Fruit fly (Drosophila melanogaster) whole organism, embryonic: Measurements from ENCODE around the gene rut.
A peak's percentile ranks its signal among the peaks of the same experiment; 100 is the strongest.

Experiments
- CG10209 ChIP-seq: fragments of 200-800 bp; sonication (Bioruptor generic); optimal IDR thresholded peaks from 3 replicates; lab custom pipeline; 2017; ENCODE audit warnings: missing biosample characterization, mild to moderate bottlenecking, missing genetic modification characterization, missing genetic modification reagents
- CG11093 ChIP-seq: fragments of 200-800 bp; sonication (Bioruptor generic); IDR thresholded peaks from 3 replicates; pipeline ENCODE4 v1.3.6; 2022; ENCODE audit warnings: missing biosample characterization, missing genetic modification characterization
- CG11247 ChIP-seq: fragments of 200-800 bp; sonication (Bioruptor generic); IDR thresholded peaks from 2 replicates; pipeline ENCODE4 v1.3.6; 2022; ENCODE audit warnings: missing biosample characterization, missing genetic modification characterization
- CG12104 ChIP-seq: fragments of 200-800 bp; sonication (Bioruptor generic); optimal IDR thresholded peaks from 3 replicates; lab custom pipeline; 2016; ENCODE audit warnings: missing biosample characterization, missing genetic modification characterization
- CG12769 ChIP-seq: fragments of 200-800 bp; sonication (Bioruptor generic); optimal IDR thresholded peaks from 2 replicates; lab custom pipeline; 2019; ENCODE audit warnings: missing biosample characterization, mild to moderate bottlenecking, missing genetic modification characterization, moderate library complexity
- CG13287 ChIP-seq: fragments of 200-800 bp; sonication (Bioruptor generic); IDR thresholded peaks from 2 replicates; pipeline ENCODE4 v1.3.6; 2022; ENCODE audit warnings: missing biosample characterization, missing genetic modification characterization; ENCODE audit not compliant: partially characterized antibody
- CG14014 ChIP-seq: fragments of 200-800 bp; sonication (Bioruptor generic); IDR thresholded peaks from 2 replicates; pipeline ENCODE4 v1.3.6; 2022; ENCODE audit warnings: missing biosample characterization, missing genetic modification characterization
- CG14441 ChIP-seq: fragments of 200-800 bp; sonication (Bioruptor generic); IDR thresholded peaks from 2 replicates; pipeline ENCODE4 v1.3.6; 2022; ENCODE audit warnings: missing biosample characterization, missing genetic modification characterization
- CG15479 ChIP-seq: fragments of 200-800 bp; sonication (Bioruptor generic); optimal IDR thresholded peaks from 3 replicates; lab custom pipeline; 2019; ENCODE audit warnings: missing biosample characterization, mild to moderate bottlenecking, missing genetic modification characterization, moderate library complexity
- CG15601 ChIP-seq: fragments of 200-800 bp; sonication (Bioruptor generic); optimal IDR thresholded peaks from 3 replicates; lab custom pipeline; 2019; ENCODE audit warnings: missing biosample characterization, mild to moderate bottlenecking, missing genetic modification characterization, moderate library complexity
- CG16815 ChIP-seq: fragments of 200-800 bp; sonication (Bioruptor generic); optimal IDR thresholded peaks from 3 replicates; lab custom pipeline; 2017; ENCODE audit warnings: missing biosample characterization, mild to moderate bottlenecking, missing genetic modification characterization
- CG17802 ChIP-seq: fragments of 200-800 bp; sonication (Bioruptor generic); optimal IDR thresholded peaks from 2 replicates; lab custom pipeline; 2018; ENCODE audit warnings: missing biosample characterization, mild to moderate bottlenecking, missing genetic modification characterization, moderate library complexity
- CG31388 ChIP-seq: fragments of 200-800 bp; sonication (Bioruptor generic); optimal IDR thresholded peaks from 2 replicates; lab custom pipeline; 2016; ENCODE audit warnings: missing biosample characterization, missing genetic modification characterization
- CG32772 ChIP-seq: fragments of 200-800 bp; sonication (Bioruptor generic); IDR thresholded peaks from 2 replicates; pipeline ENCODE4 v1.3.6; 2022; ENCODE audit warnings: missing biosample characterization, missing genetic modification characterization
- CG33213 ChIP-seq: fragments of 200-800 bp; sonication (Bioruptor generic); optimal IDR thresholded peaks from 3 replicates; lab custom pipeline; 2016; ENCODE audit warnings: missing biosample characterization, missing genetic modification characterization
- CG4707 ChIP-seq: fragments of 200-800 bp; sonication (Bioruptor generic); optimal IDR thresholded peaks from 2 replicates; lab custom pipeline; 2018; ENCODE audit warnings: missing biosample characterization, mild to moderate bottlenecking, missing genetic modification characterization, moderate library complexity
- CG5953 ChIP-seq: fragments of 200-800 bp; sonication (Bioruptor generic); IDR thresholded peaks from 2 replicates; pipeline ENCODE4 v1.3.6; 2022; ENCODE audit warnings: missing biosample characterization, missing genetic modification characterization
- CG6175 ChIP-seq: fragments of 200-800 bp; sonication (Bioruptor generic); IDR thresholded peaks from 3 replicates; pipeline ENCODE4 v1.3.6; 2022; ENCODE audit warnings: missing biosample characterization, missing genetic modification characterization
- CG6654 ChIP-seq: fragments of 200-800 bp; sonication (Bioruptor generic); optimal IDR thresholded peaks from 2 replicates; lab custom pipeline; 2017; ENCODE audit warnings: missing biosample characterization, mild to moderate bottlenecking, missing genetic modification characterization
- CG7372 ChIP-seq: fragments of 200-800 bp; sonication (Bioruptor generic); IDR thresholded peaks from 2 replicates; pipeline ENCODE4 v1.3.6; 2022; ENCODE audit warnings: missing biosample characterization, missing genetic modification characterization
- CG7987 ChIP-seq: fragments of 200-800 bp; sonication (Bioruptor generic); optimal IDR thresholded peaks from 2 replicates; lab custom pipeline; 2018; ENCODE audit warnings: missing biosample characterization, mild to moderate bottlenecking, missing genetic modification characterization, moderate library complexity
- CG9727 ChIP-seq: fragments of 200-800 bp; sonication (Bioruptor generic); optimal IDR thresholded peaks from 3 replicates; lab custom pipeline; 2017; ENCODE audit warnings: missing biosample characterization, mild to moderate bottlenecking, missing genetic modification characterization
- CG9817 ChIP-seq: fragments of 200-800 bp; sonication (Bioruptor generic); optimal IDR thresholded peaks from 2 replicates; lab custom pipeline; 2018; ENCODE audit warnings: missing biosample characterization, mild to moderate bottlenecking, missing genetic modification characterization, moderate library complexity
- CkIIα-i1 ChIP-seq: fragments of 200-800 bp; sonication (Bioruptor generic); IDR thresholded peaks from 2 replicates; pipeline ENCODE4 v1.3.6; 2022; ENCODE audit warnings: missing biosample characterization, missing genetic modification characterization
- D19B ChIP-seq: fragments of 200-800 bp; sonication (Bioruptor generic); optimal IDR thresholded peaks from 2 replicates; lab custom pipeline; 2017; ENCODE audit warnings: missing biosample characterization, mild to moderate bottlenecking, missing genetic modification characterization
- Deaf1 ChIP-seq: fragments of 200-800 bp; optimal IDR thresholded peaks from 3 replicates; lab custom pipeline; 2019; ENCODE audit warnings: missing biosample characterization, mild to moderate bottlenecking, missing genetic modification characterization, moderate library complexity
- HHEX ChIP-seq: fragments of 200-800 bp; sonication (Bioruptor generic); optimal IDR thresholded peaks from 3 replicates; lab custom pipeline; 2017; ENCODE audit warnings: missing biosample characterization, mild to moderate bottlenecking, missing genetic modification characterization, missing genetic modification reagents
- Hmx ChIP-seq: fragments of 200-800 bp; sonication (Bioruptor generic); optimal IDR thresholded peaks from 2 replicates; lab custom pipeline; 2016; ENCODE audit warnings: missing biosample characterization, missing genetic modification characterization
- Kr ChIP-seq: fragments of 200-800 bp; sonication (Bioruptor generic); optimal IDR thresholded peaks from 2 replicates; lab custom pipeline; 2017; ENCODE audit warnings: missing biosample characterization, mild to moderate bottlenecking, missing genetic modification characterization
- Poxn ChIP-seq: fragments of 200-800 bp; sonication (Bioruptor generic); IDR thresholded peaks from 2 replicates; pipeline ENCODE4 v1.3.6; 2022; ENCODE audit warnings: missing biosample characterization, missing genetic modification characterization
- Sox100B ChIP-seq: fragments of 200-800 bp; sonication (Bioruptor generic); optimal IDR thresholded peaks from 3 replicates; lab custom pipeline; 2018; ENCODE audit warnings: missing biosample characterization, mild to moderate bottlenecking, missing genetic modification characterization
- ase ChIP-seq: fragments of 200-800 bp; sonication (Bioruptor generic); IDR thresholded peaks from 3 replicates; pipeline ENCODE4 v1.3.6; 2022; ENCODE audit warnings: missing biosample characterization, missing genetic modification characterization
- fd3F ChIP-seq: fragments of 200-800 bp; sonication (Bioruptor generic); optimal IDR thresholded peaks from 2 replicates; lab custom pipeline; 2018; ENCODE audit warnings: missing biosample characterization, mild to moderate bottlenecking, missing genetic modification characterization, moderate library complexity
- fd96Cb ChIP-seq: fragments of 200-800 bp; sonication (Bioruptor generic); optimal IDR thresholded peaks from 2 replicates; lab custom pipeline; 2018; ENCODE audit warnings: missing biosample characterization, mild to moderate bottlenecking, missing genetic modification characterization, moderate library complexity
- gfzf ChIP-seq: fragments of 200-800 bp; sonication (Bioruptor generic); optimal IDR thresholded peaks from 2 replicates; lab custom pipeline; 2016; ENCODE audit warnings: missing biosample characterization, mild to moderate bottlenecking, missing genetic modification characterization, moderate library complexity
- gro ChIP-seq: fragments of 200-800 bp; sonication (Bioruptor generic); optimal IDR thresholded peaks from 2 replicates; lab custom pipeline; 2016; ENCODE audit warnings: missing biosample characterization, missing genetic modification characterization
- h ChIP-seq: fragments of >200 bp; optimal IDR thresholded peaks from 2 replicates; lab custom pipeline; 2017
- jing ChIP-seq: fragments of 200-800 bp; sonication (Bioruptor generic); optimal IDR thresholded peaks from 2 replicates; lab custom pipeline; 2018; ENCODE audit warnings: missing biosample characterization, mild to moderate bottlenecking, missing genetic modification characterization
- nerfin-1 ChIP-seq: fragments of 200-800 bp; sonication (Bioruptor generic); optimal IDR thresholded peaks from 3 replicates; lab custom pipeline; 2019; ENCODE audit warnings: missing biosample characterization, mild to moderate bottlenecking, missing genetic modification characterization, moderate library complexity
- nom ChIP-seq: fragments of 200-800 bp; sonication (Bioruptor generic); optimal IDR thresholded peaks from 2 replicates; lab custom pipeline; 2017; ENCODE audit warnings: missing biosample characterization, missing genetic modification characterization, mild to moderate bottlenecking, moderate library complexity, missing genetic modification reagents
- pros ChIP-seq: fragments of 200-800 bp; sonication (Bioruptor generic); optimal IDR thresholded peaks from 3 replicates; lab custom pipeline; 2019; ENCODE audit warnings: missing biosample characterization, mild to moderate bottlenecking, missing genetic modification characterization, moderate library complexity
- row ChIP-seq: fragments of 200-800 bp; sonication (Bioruptor generic); IDR thresholded peaks from 3 replicates; pipeline ENCODE4 v1.3.6; 2022; ENCODE audit warnings: missing biosample characterization, missing genetic modification characterization
- sd ChIP-seq: fragments of 200-800 bp; sonication (Bioruptor generic); optimal IDR thresholded peaks from 3 replicates; lab custom pipeline; 2018; ENCODE audit warnings: missing biosample characterization, mild to moderate bottlenecking, missing genetic modification characterization, moderate library complexity
- sisA ChIP-seq: fragments of 200-800 bp; sonication (Bioruptor generic); IDR thresholded peaks from 2 replicates; pipeline ENCODE4 v1.3.6; 2022; ENCODE audit warnings: missing biosample characterization, missing genetic modification characterization
- stc ChIP-seq: fragments of 200-800 bp; sonication (Bioruptor generic); IDR thresholded peaks from 2 replicates; pipeline ENCODE4 v1.3.6; 2022; ENCODE audit warnings: missing biosample characterization, missing genetic modification characterization
- unc-4 ChIP-seq: fragments of 200-800 bp; sonication (Bioruptor generic); IDR thresholded peaks from 2 replicates; pipeline ENCODE4 v1.3.6; 2022; ENCODE audit warnings: missing biosample characterization, missing genetic modification characterization; ENCODE audit not compliant: partially characterized antibody
- usp ChIP-seq: fragments of >200 bp; optimal IDR thresholded peaks from 2 replicates; lab custom pipeline; 2017; ENCODE audit warnings: missing biosample characterization, missing genetic modification characterization
- vnd ChIP-seq: fragments of 200-800 bp; sonication (Bioruptor generic); IDR thresholded peaks from 3 replicates; pipeline ENCODE4 v1.3.6; 2022; ENCODE audit warnings: missing biosample characterization, missing genetic modification characterization; ENCODE audit not compliant: partially characterized antibody
- vvl ChIP-seq: fragments of 200-800 bp; sonication (Bioruptor generic); IDR thresholded peaks from 2 replicates; pipeline ENCODE4 v1.3.6; 2022; ENCODE audit warnings: missing biosample characterization, missing genetic modification characterization
- zen2 ChIP-seq: fragments of 200-800 bp; sonication (Bioruptor generic); IDR thresholded peaks from 3 replicates; pipeline ENCODE4 v1.3.6; 2022; ENCODE audit warnings: missing biosample characterization, missing genetic modification characterization; ENCODE audit not compliant: partially characterized antibody

Gene rut

dm6 chrX:14848755-14849354 is 23.0 kb upstream of the rut start, which contains the start of gene CG9522 (continued):
- TF ChIP-seq stc (peak; percentile 36; the same call in 1 of the 2 replicates), D19B (GFP tag; lab: Kevin White, UChicago) (no peak), gro (GFP tag; lab: Kevin White, UChicago) (no peak), sd (tag; lab: Kevin White, UChicago) (no peak), ase (GFP tag; lab: Robert Waterston, UW) (no peak; the same call in 2 of the 3 replicates), CG9727 (peak; percentile 74), CG14441 (GFP tag; lab: Robert Waterston, UW) (peak; percentile 39; the same call in 1 of the 2 replicates), Hmx (GFP tag; lab: Kevin White, UChicago) (no peak), h (lab: Kevin White, UChicago) (no peak), CG13287 (GFP tag; lab: Robert Waterston, UW) (no peak), Sox100B (GFP tag; lab: Kevin White, UChicago) (peak; percentile 42), row (peak; percentile 75), nom (GFP tag; lab: Kevin White, UChicago) (peak; percentile 77), fd96Cb (peak; percentile 79), jing (no peak), CG7372 (GFP tag; lab: Robert Waterston, UW) (peak; percentile 65), CG16815 (GFP tag; lab: Kevin White, UChicago) (peak; percentile 50), CG4707 (GFP tag; lab: Kevin White, UChicago) (peak; percentile 68), nerfin-1 (peak; percentile 61), CG9817 (tag; lab: Kevin White, UChicago) (peak; percentile 49), Deaf1 (tag; lab: Kevin White, UChicago) (peak; percentile 29), CG17802 (tag; lab: Kevin White, UChicago) (peak; percentile 49), CG12104 (GFP tag; lab: Kevin White, UChicago) (peak; percentile 43), unc-4 (GFP tag; lab: Robert Waterston, UW) (no peak), CG5953 (GFP tag; lab: Robert Waterston, UW) (peak; percentile 51; the same call in 1 of the 2 replicates), CG11247 (GFP tag; lab: Robert Waterston, UW) (peak; percentile 47; the same call in 1 of the 2 replicates), pros (GFP tag; lab: Kevin White, UChicago) (no peak), Poxn (GFP tag; lab: Robert Waterston, UW) (no peak), CG15601 (tag; lab: Kevin White, UChicago) (peak; percentile 74), sisA (peak; percentile 70), CG33213 (GFP tag; lab: Kevin White, UChicago) (peak; percentile 30), CkIIα-i1 (no peak), usp (GFP tag; lab: Kevin White, UChicago) (no peak), CG6654 (GFP tag; lab: Kevin White, UChicago) (peak; percentile 50), CG11093 (GFP tag; lab: Robert Waterston, UW) (peak; percentile 72), gfzf (GFP tag; lab: Kevin White, UChicago) (no peak), HHEX (GFP tag; lab: Kevin White, UChicago) (peak; percentile 54), fd3F (peak; percentile 16), Kr (GFP tag; lab: Kevin White, UChicago) (no peak), zen2 (GFP tag; lab: Robert Waterston, UW) (no peak), vvl (GFP tag; lab: Robert Waterston, UW) (peak; percentile 90), CG15479 (GFP tag; lab: Kevin White, UChicago) (no peak), CG32772 (GFP tag; lab: Robert Waterston, UW) (peak; percentile 65), CG6175 (no peak), vnd (GFP tag; lab: Robert Waterston, UW) (no peak), CG7987 (no peak), CG14014 (GFP tag; lab: Robert Waterston, UW) (peak; percentile 70), CG31388 (GFP tag; lab: Kevin White, UChicago) (no peak), CG12769 (tag; lab: Kevin White, UChicago) (peak; percentile 25), CG10209 (GFP tag; lab: Kevin White, UChicago) (peak; percentile 59)
